Fruit fly (Drosophila melanogaster) whole organism, embryonic: ENCODE results near the gene Gr93a.

Source experiments
- BtbVII ChIP-seq: fragments of 200-800 bp; sonication (Bioruptor generic); optimal IDR thresholded peaks from 3 replicates; lab custom pipeline; 2017; ENCODE audit warnings: missing biosample characterization, mild to moderate bottlenecking, missing genetic modification characterization
- CG10565 ChIP-seq: fragments of 200-800 bp; sonication (Bioruptor generic); optimal IDR thresholded peaks from 3 replicates; lab custom pipeline; 2016; ENCODE audit warnings: missing biosample characterization, mild to moderate bottlenecking, missing genetic modification characterization
- CG11504 ChIP-seq: fragments of 200-800 bp; sonication (Bioruptor generic); optimal IDR thresholded peaks from 3 replicates; lab custom pipeline; 2019; ENCODE audit warnings: missing biosample characterization, mild to moderate bottlenecking, missing genetic modification characterization, moderate library complexity
- CG12071 ChIP-seq: fragments of 200-800 bp; sonication (Bioruptor generic); optimal IDR thresholded peaks from 3 replicates; lab custom pipeline; 2018; ENCODE audit warnings: missing biosample characterization, mild to moderate bottlenecking, missing genetic modification characterization
- CG12104 ChIP-seq: fragments of 200-800 bp; sonication (Bioruptor generic); optimal IDR thresholded peaks from 3 replicates; lab custom pipeline; 2016; ENCODE audit warnings: missing biosample characterization, missing genetic modification characterization
- CG14860 ChIP-seq: fragments of 200-800 bp; sonication (Bioruptor generic); IDR thresholded peaks from 3 replicates; pipeline ENCODE4 v1.3.6; 2022; ENCODE audit warnings: missing biosample characterization, missing genetic modification characterization; ENCODE audit not compliant: partially characterized antibody
- CG15073 ChIP-seq: fragments of 200-800 bp; sonication (Bioruptor generic); optimal IDR thresholded peaks from 2 replicates; lab custom pipeline; 2016; ENCODE audit warnings: missing biosample characterization, missing genetic modification characterization
- CG17359 ChIP-seq: fragments of 200-800 bp; sonication (Bioruptor generic); optimal IDR thresholded peaks from 3 replicates; lab custom pipeline; 2018; ENCODE audit warnings: missing biosample characterization, mild to moderate bottlenecking, missing genetic modification characterization, moderate library complexity
- CG18011 ChIP-seq: fragments of 200-800 bp; sonication (Bioruptor generic); optimal IDR thresholded peaks from 2 replicates; lab custom pipeline; 2017; ENCODE audit warnings: missing biosample characterization, missing genetic modification characterization, mild to moderate bottlenecking, moderate library complexity, missing genotype
- CG18619 ChIP-seq: fragments of 200-800 bp; sonication (Bioruptor generic); optimal IDR thresholded peaks from 3 replicates; lab custom pipeline; 2017; ENCODE audit warnings: missing biosample characterization, mild to moderate bottlenecking, missing genetic modification characterization
- CG2202 ChIP-seq: fragments of 200-800 bp; sonication (Bioruptor generic); optimal IDR thresholded peaks from 2 replicates; lab custom pipeline; 2018; ENCODE audit warnings: missing biosample characterization, mild to moderate bottlenecking, missing genetic modification characterization
- CG2889 ChIP-seq: fragments of 200-800 bp; sonication (Bioruptor generic); IDR thresholded peaks from 3 replicates; pipeline ENCODE4 v1.3.6; 2022; ENCODE audit warnings: missing biosample characterization, missing genetic modification characterization
- CG30020 ChIP-seq: fragments of 200-800 bp; optimal IDR thresholded peaks from 2 replicates; lab custom pipeline; 2019; ENCODE audit warnings: missing biosample characterization, mild to moderate bottlenecking, missing genetic modification characterization, moderate library complexity
- CG31441 ChIP-seq: fragments of 200-800 bp; sonication (Bioruptor generic); IDR thresholded peaks from 2 replicates; pipeline ENCODE4 v1.3.6; 2022; ENCODE audit warnings: missing biosample characterization, missing genetic modification characterization
- CG3407 ChIP-seq: fragments of 200-800 bp; sonication (Bioruptor generic); optimal IDR thresholded peaks from 2 replicates; lab custom pipeline; 2018; ENCODE audit warnings: missing biosample characterization, mild to moderate bottlenecking, missing genetic modification characterization
- CG5180 ChIP-seq: fragments of 200-800 bp; sonication (Bioruptor generic); optimal IDR thresholded peaks from 3 replicates; lab custom pipeline; 2017; ENCODE audit warnings: missing biosample characterization, missing genetic modification characterization, mild to moderate bottlenecking, moderate library complexity, missing genetic modification reagents
- CG6175 ChIP-seq: fragments of 200-800 bp; sonication (Bioruptor generic); IDR thresholded peaks from 3 replicates; pipeline ENCODE4 v1.3.6; 2022; ENCODE audit warnings: missing biosample characterization, missing genetic modification characterization
- CG7372 ChIP-seq: fragments of 200-800 bp; sonication (Bioruptor generic); IDR thresholded peaks from 2 replicates; pipeline ENCODE4 v1.3.6; 2022; ENCODE audit warnings: missing biosample characterization, missing genetic modification characterization
- Chrac-16 ChIP-seq: fragments of 200-800 bp; sonication (Bioruptor generic); optimal IDR thresholded peaks from 3 replicates; lab custom pipeline; 2016; ENCODE audit warnings: missing biosample characterization, missing genetic modification characterization
- CoRest ChIP-seq: fragments of 200-800 bp; sonication (Bioruptor generic); optimal IDR thresholded peaks from 3 replicates; lab custom pipeline; 2018; ENCODE audit warnings: missing biosample characterization, mild to moderate bottlenecking, missing genetic modification characterization, moderate library complexity
- Doc2 ChIP-seq: fragments of 200-800 bp; sonication (Bioruptor generic); IDR thresholded peaks from 2 replicates; pipeline ENCODE4 v1.3.6; 2022; ENCODE audit warnings: missing biosample characterization, missing genetic modification characterization
- Fer1 ChIP-seq: fragments of 200-800 bp; sonication (Bioruptor generic); optimal IDR thresholded peaks from 2 replicates; lab custom pipeline; 2017; ENCODE audit warnings: missing biosample characterization, mild to moderate bottlenecking, missing genetic modification characterization
- Fer3 ChIP-seq: fragments of 200-800 bp; sonication (Bioruptor generic); optimal IDR thresholded peaks from 2 replicates; lab custom pipeline; 2018; ENCODE audit warnings: missing biosample characterization, mild to moderate bottlenecking, missing genetic modification characterization, moderate library complexity
- HLH3B ChIP-seq: fragments of 200-800 bp; sonication (Bioruptor generic); IDR thresholded peaks from 2 replicates; pipeline ENCODE4 v1.3.6; 2022; ENCODE audit warnings: missing biosample characterization, missing genetic modification characterization
- HLHmδ ChIP-seq: fragments of 200-800 bp; sonication (Bioruptor generic); optimal IDR thresholded peaks from 2 replicates; lab custom pipeline; 2018; ENCODE audit warnings: missing biosample characterization, mild to moderate bottlenecking, missing genetic modification characterization, moderate library complexity
- Lhr ChIP-seq: fragments of 200-800 bp; sonication (Bioruptor generic); optimal IDR thresholded peaks from 3 replicates; lab custom pipeline; 2017; ENCODE audit warnings: mild to moderate bottlenecking, missing biosample characterization, missing genetic modification reagents, missing genetic modification characterization
- Opbp ChIP-seq: fragments of 200-800 bp; sonication (Bioruptor generic); IDR thresholded peaks from 3 replicates; pipeline ENCODE4 v1.3.6; 2022; ENCODE audit warnings: missing biosample characterization, missing genetic modification characterization; ENCODE audit not compliant: partially characterized antibody
- Optix ChIP-seq: fragments of 200-800 bp; sonication (Bioruptor generic); IDR thresholded peaks from 3 replicates; pipeline ENCODE4 v1.3.6; 2022; ENCODE audit warnings: missing biosample characterization, missing genetic modification characterization
- Ssrp ChIP-seq: fragments of 200-800 bp; sonication (Bioruptor generic); optimal IDR thresholded peaks from 2 replicates; lab custom pipeline; 2018; ENCODE audit warnings: missing biosample characterization, mild to moderate bottlenecking, missing genetic modification characterization, moderate library complexity
- YL-1 ChIP-seq: fragments of 200-800 bp; sonication (Bioruptor generic); optimal IDR thresholded peaks from 3 replicates; lab custom pipeline; 2017; ENCODE audit warnings: missing biosample characterization, mild to moderate bottlenecking, missing genetic modification characterization
- ab ChIP-seq: fragments of 200-800 bp; sonication (Bioruptor generic); optimal IDR thresholded peaks from 2 replicates; lab custom pipeline; 2016; ENCODE audit warnings: missing biosample characterization, missing genetic modification characterization
- al ChIP-seq: fragments of 200-800 bp; sonication (Bioruptor generic); IDR thresholded peaks from 2 replicates; pipeline ENCODE4 v1.3.6; 2022; ENCODE audit warnings: missing biosample characterization, missing genetic modification characterization
- bsh ChIP-seq, 2 experiments: fragments of 200-800 bp; sonication (Bioruptor generic); optimal IDR thresholded peaks; 2 replicates each; lab custom pipeline; 2017 to 2018; ENCODE audit warnings: mild to moderate bottlenecking in 2 of 2, missing biosample characterization in 2 of 2, missing genetic modification characterization in 2 of 2, moderate library complexity in 1 of 2
- cg ChIP-seq: fragments of 200-800 bp; sonication (Bioruptor generic); optimal IDR thresholded peaks from 3 replicates; lab custom pipeline; 2019; ENCODE audit warnings: missing biosample characterization, mild to moderate bottlenecking, missing genetic modification characterization, moderate library complexity
- chif ChIP-seq, 2 experiments: fragments of 200-800 bp; sonication (Bioruptor generic); optimal IDR thresholded peaks; 3 replicates each; lab custom pipeline; 2016; ENCODE audit warnings: missing biosample characterization in 2 of 2, missing genetic modification characterization in 2 of 2
- ci ChIP-seq: fragments of 200-800 bp; sonication (Bioruptor generic); IDR thresholded peaks from 3 replicates; pipeline ENCODE4 v1.3.6; 2022; ENCODE audit warnings: missing biosample characterization, missing genetic modification characterization
- exex ChIP-seq: fragments of 200-800 bp; sonication (Bioruptor generic); optimal IDR thresholded peaks from 4 replicates; lab custom pipeline; 2018; ENCODE audit warnings: missing biosample characterization, mild to moderate bottlenecking, missing genetic modification characterization, moderate library complexity
- fd96Cb ChIP-seq: fragments of 200-800 bp; sonication (Bioruptor generic); optimal IDR thresholded peaks from 2 replicates; lab custom pipeline; 2018; ENCODE audit warnings: missing biosample characterization, mild to moderate bottlenecking, missing genetic modification characterization, moderate library complexity
- kah ChIP-seq: fragments of 200-800 bp; sonication (Bioruptor generic); optimal IDR thresholded peaks from 2 replicates; lab custom pipeline; 2018; ENCODE audit warnings: missing biosample characterization, mild to moderate bottlenecking, missing genetic modification characterization
- knrl ChIP-seq: fragments of 200-800 bp; sonication (Bioruptor generic); IDR thresholded peaks from 3 replicates; pipeline ENCODE4 v1.3.6; 2022; ENCODE audit warnings: missing biosample characterization, missing genetic modification characterization; ENCODE audit not compliant: partially characterized antibody
- prd ChIP-seq, 3 experiments: fragments of >200 bp in 2 of 3; fragments of 200-800 bp in 1 of 3; sonication (Bioruptor generic) in 1 of 3; optimal IDR thresholded peaks in 2 of 3; IDR thresholded peaks in 1 of 3; 2 replicates in 2 of 3; 3 replicates in 1 of 3; pipeline versions ENCODE4 v1.3.6 to Lab custom; 2017 to 2022; ENCODE audit warnings: missing biosample characterization in 1 of 3, missing genetic modification characterization in 1 of 3
- pros ChIP-seq: fragments of 200-800 bp; sonication (Bioruptor generic); optimal IDR thresholded peaks from 3 replicates; lab custom pipeline; 2019; ENCODE audit warnings: missing biosample characterization, mild to moderate bottlenecking, missing genetic modification characterization, moderate library complexity
- so ChIP-seq: fragments of 200-800 bp; sonication (Bioruptor generic); IDR thresholded peaks from 3 replicates; pipeline ENCODE4 v1.3.6; 2022; ENCODE audit warnings: missing biosample characterization, missing genetic modification characterization
- sr ChIP-seq: fragments of 200-800 bp; sonication (Bioruptor generic); IDR thresholded peaks from 3 replicates; pipeline ENCODE4 v1.3.6; 2022; ENCODE audit warnings: missing biosample characterization, missing genetic modification characterization
- tgo ChIP-seq: fragments of 200-800 bp; sonication (Bioruptor generic); IDR thresholded peaks from 3 replicates; pipeline ENCODE4 v1.3.6; 2022; ENCODE audit warnings: missing biosample characterization, missing genetic modification characterization
- tll ChIP-seq, 2 experiments: fragments of 200-800 bp in 1 of 2; fragments of >200 bp in 1 of 2; sonication (Bioruptor generic) in 1 of 2; optimal IDR thresholded peaks; 2 replicates each; lab custom pipeline; 2017 to 2019; ENCODE audit warnings: missing biosample characterization in 2 of 2, missing genetic modification characterization in 2 of 2, mild to moderate bottlenecking in 1 of 2, moderate library complexity in 1 of 2
- twi ChIP-seq: fragments of 200-800 bp; optimal IDR thresholded peaks from 2 replicates; lab custom pipeline; 2019; ENCODE audit warnings: missing biosample characterization, mild to moderate bottlenecking, missing genetic modification characterization, moderate library complexity
- vnd ChIP-seq: fragments of 200-800 bp; sonication (Bioruptor generic); IDR thresholded peaks from 3 replicates; pipeline ENCODE4 v1.3.6; 2022; ENCODE audit warnings: missing biosample characterization, missing genetic modification characterization; ENCODE audit not compliant: partially characterized antibody

Gr93a gene

dm6 chr3R:21827453-21828039, 4.8 kb upstream of the Gr93a start (continued):
- TF ChIP-seq al (GFP tag; lab: Robert Waterston, UW) (no peak), bsh (GFP tag; optimal IDR thresholded peaks at IDR 0.05; lab: Kevin White, UChicago) (peak in 1 of 2 experiments; percentile 45), Opbp (GFP tag; lab: Robert Waterston, UW) (no peak), Chrac-16 (GFP tag; lab: Kevin White, UChicago) (no peak), CG5180 (GFP tag; lab: Kevin White, UChicago) (no peak), cg (GFP tag; lab: Kevin White, UChicago) (no peak), CG31441 (no peak), tll (GFP tag; optimal IDR thresholded peaks at IDR 0.05; lab: Kevin White, UChicago) (no peak), CG15073 (no peak), vnd (no peak), kah (GFP tag; lab: Kevin White, UChicago) (peak; percentile 59), CG3407 (GFP tag; lab: Kevin White, UChicago) (no peak), Fer1 (GFP tag; lab: Kevin White, UChicago) (no peak), CG30020 (tag; lab: Kevin White, UChicago) (no peak), CG17359 (tag; lab: Kevin White, UChicago) (no peak), CG14860 (GFP tag; lab: Robert Waterston, UW) (0 out of 3 replicates have a peak, but pooled peaks have one; percentile 16), prd (optimal IDR thresholded peaks at IDR 0.05; lab: Kevin White, UChicago) (no peak), prd (GFP tag; IDR thresholded peaks at IDR 0.05; lab: Robert Waterston, UW) (no peak), YL-1 (GFP tag; lab: Kevin White, UChicago) (no peak), Doc2 (GFP tag; lab: Robert Waterston, UW) (no peak), sr (GFP tag; lab: Robert Waterston, UW) (no peak), BtbVII (no peak), CG11504 (tag; lab: Kevin White, UChicago) (no peak), pros (peak; percentile 43), CG18619 (GFP tag; lab: Kevin White, UChicago) (no peak), CG2202 (no peak), CG12104 (GFP tag; lab: Kevin White, UChicago) (no peak), tgo (GFP tag; lab: Robert Waterston, UW) (no peak), CoRest (tag; lab: Kevin White, UChicago) (no peak), twi (tag; lab: Kevin White, UChicago) (no peak), Fer3 (tag; lab: Kevin White, UChicago) (no peak), Lhr (GFP tag; lab: Kevin White, UChicago) (no peak), Optix (GFP tag; lab: Robert Waterston, UW) (no peak), chif (GFP tag; optimal IDR thresholded peaks at IDR 0.05; lab: Kevin White, UChicago) (no peak), knrl (GFP tag; lab: Robert Waterston, UW) (no peak), fd96Cb (no peak), exex (tag; lab: Kevin White, UChicago) (no peak), CG12071 (GFP tag; lab: Kevin White, UChicago) (no peak), HLHmδ (GFP tag; lab: Kevin White, UChicago) (peak; percentile 36), Ssrp (tag; lab: Kevin White, UChicago) (peak; percentile 2), so (GFP tag; lab: Robert Waterston, UW) (no peak), CG10565 (GFP tag; lab: Kevin White, UChicago) (no peak), CG7372 (no peak), ab (no peak), HLH3B (no peak), CG2889 (no peak), CG6175 (GFP tag; lab: Robert Waterston, UW) (no peak), ci (GFP tag; lab: Robert Waterston, UW) (no peak), CG18011 (GFP tag; lab: Kevin White, UChicago) (no peak)
